Fruit fly (Drosophila melanogaster) Kc167 (cell line): ENCODE measurements around the gene Usp14.

Source experiments
- Myc ChIP-seq: fragments of >200 bp; optimal IDR thresholded peaks from 2 replicates; lab custom pipeline; 2017; ENCODE audit warnings: missing external identifiers
- insv ChIP-seq: fragments of >200 bp; optimal IDR thresholded peaks from 3 replicates; lab custom pipeline; 2018; ENCODE audit warnings: missing external identifiers
- psq ChIP-seq: fragments of >200 bp; optimal IDR thresholded peaks from 2 replicates; lab custom pipeline; 2017; ENCODE audit warnings: missing external identifiers

dm6 chr2L:10301918-10302317 lies 12.3 kb downstream of the Usp14 start, which contains the start of gene CG13138:
- TF ChIP-seq Myc (lab: Kevin White, UChicago) (no peak), psq (lab: Kevin White, UChicago) (no peak), insv (lab: Kevin White, UChicago) (no peak)
